Worm (Caenorhabditis elegans): Measurements from ENCODE around the gene Y116A8C.49.

DNA sequence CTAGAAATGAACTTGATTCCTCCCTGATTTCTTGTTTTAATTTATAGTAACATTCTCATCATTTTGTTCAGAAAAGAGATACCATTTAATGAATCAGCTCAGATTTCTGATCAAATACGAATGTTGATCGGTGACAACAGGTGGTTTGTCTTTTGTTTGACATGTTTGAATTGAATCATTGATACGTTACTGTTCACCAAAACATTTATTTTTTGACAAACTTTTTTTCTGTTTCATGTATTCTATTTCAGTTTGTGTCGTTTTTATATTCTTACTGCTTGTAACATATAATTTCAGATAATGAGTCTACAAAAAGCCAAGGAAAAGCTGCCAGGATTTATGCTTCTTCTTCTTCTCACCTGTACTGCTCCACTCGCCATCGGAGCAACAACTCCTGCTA is 6.9 kb downstream of the Y116A8C.49 start, which contains the start of gene nep-24:
- TF ChIP-seq W03F9.2 (tag; optimal IDR thresholded peaks at IDR 0.05) (no peak), dao-5 (tag; optimal IDR thresholded peaks at IDR 0.05) (no peak), him-1 (tag; optimal IDR thresholded peaks at IDR 0.05) (no peak)

Data from whole organism, L4/young adult.